Fruit fly (Drosophila melanogaster) whole organism, wandering third instar larva: Measurements from ENCODE around the gene SmydA-8.

Experiments used
- Abd-B ChIP-seq: fragments of >200 bp; optimal IDR thresholded peaks from 2 replicates; lab custom pipeline; 2017; ENCODE audit warnings: missing biosample characterization, missing genetic modification characterization
- CG9705 ChIP-seq: fragments of 200-800 bp; sonication (Bioruptor generic); optimal IDR thresholded peaks from 2 replicates; lab custom pipeline; 2018; ENCODE audit warnings: missing biosample characterization, mild to moderate bottlenecking, missing genetic modification characterization
- Hr83 ChIP-seq: fragments of 200-300 bp; sonication (Bioruptor generic); optimal IDR thresholded peaks from 2 replicates; lab custom pipeline; 2016; ENCODE audit warnings: missing biosample characterization, mild to moderate bottlenecking, missing genetic modification characterization, moderate library complexity; ENCODE audit not compliant: poor library complexity, severe bottlenecking
- Mio ChIP-seq: sonication (Bioruptor generic); optimal IDR thresholded peaks from 2 replicates; lab custom pipeline; 2016; ENCODE audit warnings: missing biosample characterization, missing genetic modification characterization
- Myc ChIP-seq: fragments of >200 bp; optimal IDR thresholded peaks from 2 replicates; lab custom pipeline; 2017
- br ChIP-seq: fragments of 200-800 bp; sonication (Bioruptor generic); optimal IDR thresholded peaks from 2 replicates; lab custom pipeline; 2016; ENCODE audit warnings: missing biosample characterization, missing genetic modification characterization
- dl ChIP-seq, 2 experiments: fragments of 175-275, 200-275 bp in 1 of 2; fragments of 200-275 bp in 1 of 2; sonication (Bioruptor generic); optimal IDR thresholded peaks; lab custom pipeline; 2018; ENCODE audit warnings: mild to moderate bottlenecking in 2 of 2, missing biosample characterization in 2 of 2, missing genetic modification characterization in 2 of 2, moderate library complexity in 2 of 2; ENCODE audit not compliant: partially characterized antibody in 2 of 2, insufficient read depth in 1 of 2
- dmrt93B ChIP-seq: fragments of 200-800 bp; sonication (Bioruptor generic); optimal IDR thresholded peaks from 2 replicates; lab custom pipeline; 2018; ENCODE audit warnings: missing biosample characterization, mild to moderate bottlenecking, missing genetic modification characterization
- foxo ChIP-seq, 2 experiments: fragments of 200-800 bp; sonication (Bioruptor generic); optimal IDR thresholded peaks; 2 replicates in 1 of 2; 3 replicates in 1 of 2; lab custom pipeline; 2016 to 2017; ENCODE audit warnings: missing biosample characterization in 2 of 2, missing genetic modification characterization in 2 of 2
- h ChIP-seq: fragments of 200-800 bp; sonication (Bioruptor generic); optimal IDR thresholded peaks from 3 replicates; lab custom pipeline; 2016; ENCODE audit warnings: missing biosample characterization, mild to moderate bottlenecking, missing genetic modification characterization
- psq ChIP-seq: fragments of 200-800 bp; sonication (Bioruptor generic); optimal IDR thresholded peaks from 3 replicates; lab custom pipeline; 2017; ENCODE audit warnings: missing biosample characterization, mild to moderate bottlenecking, missing genetic modification characterization, moderate library complexity
- usp ChIP-seq: fragments of >200 bp; optimal IDR thresholded peaks from 2 replicates; lab custom pipeline; 2017; ENCODE audit warnings: missing biosample characterization, missing genetic modification characterization

dm6 chrX:2175265-2175795 lies 38.3 kb downstream of the SmydA-8 start, which contains the start of gene Cyp4d14:
- TF ChIP-seq foxo (GFP tag; optimal IDR thresholded peaks at IDR 0.05; lab: Kevin White, UChicago) (no peak), dmrt93B (GFP tag; lab: Kevin White, UChicago) (no peak), CG9705 (no peak), br (GFP tag; lab: Kevin White, UChicago) (no peak), h (no peak), dl (GFP tag; optimal IDR thresholded peaks at IDR 0.05; lab: Kevin White, UChicago; ENCODE audit: insufficient read depth in 1 of 2, partially characterized antibody in 2 of 2) (no peak), Myc (lab: Kevin White, UChicago) (no peak), Abd-B (GFP tag; lab: Kevin White, UChicago) (no peak), usp (GFP tag; lab: Kevin White, UChicago) (no peak), psq (GFP tag; lab: Kevin White, UChicago) (no peak), Mio (GFP tag; lab: Kevin White, UChicago) (no peak), Hr83 (GFP tag; lab: Kevin White, UChicago) (no peak)
